Fruit fly (Drosophila melanogaster) whole organism, embryonic: Measurements from ENCODE around the gene Obp19d.

Source experiments
- Atf6 ChIP-seq: fragments of 200-800 bp; sonication (Bioruptor generic); IDR thresholded peaks from 2 replicates; pipeline ENCODE4 v1.3.6; 2022; ENCODE audit warnings: missing biosample characterization, missing genetic modification characterization
- CG13296 ChIP-seq: fragments of 200-800 bp; sonication (Bioruptor generic); optimal IDR thresholded peaks from 3 replicates; lab custom pipeline; 2018; ENCODE audit warnings: missing biosample characterization, mild to moderate bottlenecking, missing genetic modification characterization
- CG13624 ChIP-seq: fragments of 200-800 bp; sonication (Bioruptor generic); optimal IDR thresholded peaks from 2 replicates; lab custom pipeline; 2016; ENCODE audit warnings: missing biosample characterization, missing genetic modification characterization
- CG14441 ChIP-seq: fragments of 200-800 bp; sonication (Bioruptor generic); IDR thresholded peaks from 2 replicates; pipeline ENCODE4 v1.3.6; 2022; ENCODE audit warnings: missing biosample characterization, missing genetic modification characterization
- CG17385 ChIP-seq: fragments of 200-800 bp; sonication (Bioruptor generic); optimal IDR thresholded peaks from 3 replicates; lab custom pipeline; 2018; ENCODE audit warnings: missing biosample characterization, mild to moderate bottlenecking, missing genetic modification characterization
- CG18262 ChIP-seq: fragments of 200-800 bp; optimal IDR thresholded peaks from 3 replicates; lab custom pipeline; 2019; ENCODE audit warnings: missing biosample characterization, mild to moderate bottlenecking, missing genetic modification characterization, moderate library complexity
- CG2116 ChIP-seq: fragments of 200-800 bp; sonication (Bioruptor generic); optimal IDR thresholded peaks from 3 replicates; lab custom pipeline; 2018; ENCODE audit warnings: missing biosample characterization, mild to moderate bottlenecking, missing genetic modification characterization
- CG30431 ChIP-seq: fragments of 200-800 bp; sonication (Bioruptor generic); optimal IDR thresholded peaks from 2 replicates; lab custom pipeline; 2017; ENCODE audit warnings: missing biosample characterization, missing genetic modification characterization
- CG3726 ChIP-seq: fragments of 200-800 bp; sonication (Bioruptor generic); IDR thresholded peaks from 3 replicates; pipeline ENCODE4, ENCODE4 v1.3.6; 2022; ENCODE audit warnings: missing biosample characterization, missing genetic modification characterization
- CG4424 ChIP-seq: fragments of 200-800 bp; sonication (Bioruptor generic); optimal IDR thresholded peaks from 3 replicates; lab custom pipeline; 2016; ENCODE audit warnings: missing biosample characterization, missing genetic modification characterization
- CG6254 ChIP-seq: fragments of 200-800 bp; sonication (Bioruptor generic); optimal IDR thresholded peaks from 3 replicates; lab custom pipeline; 2017; ENCODE audit warnings: mild to moderate bottlenecking, missing biosample characterization, missing genetic modification reagents, missing genetic modification characterization
- CG9932 ChIP-seq: fragments of 200-800 bp; sonication (Bioruptor generic); IDR thresholded peaks from 2 replicates; pipeline ENCODE4 v1.3.6; 2022; ENCODE audit warnings: missing biosample characterization, missing genetic modification characterization
- CHES-1-like ChIP-seq: fragments of 200-800 bp; sonication (Bioruptor generic); optimal IDR thresholded peaks from 2 replicates; lab custom pipeline; 2016; ENCODE audit warnings: missing biosample characterization, missing genetic modification characterization
- E2f1 ChIP-seq: fragments of 200-800 bp; sonication (Bioruptor generic); IDR thresholded peaks from 2 replicates; pipeline ENCODE4 v1.3.6; 2022; ENCODE audit warnings: missing biosample characterization, missing genetic modification characterization
- Ets65A ChIP-seq: fragments of 200-800 bp; sonication (Bioruptor generic); peaks from one replicate; lab custom pipeline; 2016; ENCODE audit warnings: missing biosample characterization, missing genetic modification characterization
- Fer3 ChIP-seq: fragments of 200-800 bp; sonication (Bioruptor generic); optimal IDR thresholded peaks from 2 replicates; lab custom pipeline; 2018; ENCODE audit warnings: missing biosample characterization, mild to moderate bottlenecking, missing genetic modification characterization, moderate library complexity
- H2.0 ChIP-seq: fragments of 200-800 bp; sonication (Bioruptor generic); IDR thresholded peaks from 2 replicates; pipeline ENCODE4 v1.3.6; 2022; ENCODE audit warnings: missing biosample characterization, missing genetic modification characterization
- HLH3B ChIP-seq: fragments of 200-800 bp; sonication (Bioruptor generic); IDR thresholded peaks from 2 replicates; pipeline ENCODE4 v1.3.6; 2022; ENCODE audit warnings: missing biosample characterization, missing genetic modification characterization
- Hmx ChIP-seq: fragments of 200-800 bp; sonication (Bioruptor generic); optimal IDR thresholded peaks from 2 replicates; lab custom pipeline; 2016; ENCODE audit warnings: missing biosample characterization, missing genetic modification characterization
- Hr3 ChIP-seq: fragments of 200-800 bp; sonication (Bioruptor generic); optimal IDR thresholded peaks from 3 replicates; lab custom pipeline; 2016; ENCODE audit warnings: missing biosample characterization, missing genetic modification characterization
- Jarid2 ChIP-seq: fragments of 200-800 bp; sonication (Bioruptor generic); optimal IDR thresholded peaks from 3 replicates; lab custom pipeline; 2017; ENCODE audit warnings: mild to moderate bottlenecking, missing biosample characterization, missing genetic modification reagents, missing genetic modification characterization
- Lim3 ChIP-seq: fragments of 200-800 bp; sonication (Bioruptor generic); IDR thresholded peaks from 2 replicates; pipeline ENCODE4 v1.3.6; 2022; ENCODE audit warnings: missing biosample characterization, missing genetic modification characterization
- NC2α ChIP-seq: fragments of 200-800 bp; sonication (Bioruptor generic); optimal IDR thresholded peaks from 2 replicates; lab custom pipeline; 2016; ENCODE audit warnings: missing biosample characterization, missing genetic modification characterization
- Opbp ChIP-seq: fragments of 200-800 bp; sonication (Bioruptor generic); IDR thresholded peaks from 3 replicates; pipeline ENCODE4 v1.3.6; 2022; ENCODE audit warnings: missing biosample characterization, missing genetic modification characterization; ENCODE audit not compliant: partially characterized antibody
- Xbp1 ChIP-seq: fragments of 200-800 bp; sonication (Bioruptor generic); optimal IDR thresholded peaks from 3 replicates; lab custom pipeline; 2016; ENCODE audit warnings: missing biosample characterization, mild to moderate bottlenecking, missing genetic modification characterization
- ab ChIP-seq: fragments of 200-800 bp; sonication (Bioruptor generic); optimal IDR thresholded peaks from 2 replicates; lab custom pipeline; 2016; ENCODE audit warnings: missing biosample characterization, missing genetic modification characterization
- amos ChIP-seq: fragments of 200-800 bp; sonication (Bioruptor generic); IDR thresholded peaks from 2 replicates; pipeline ENCODE4 v1.3.6; 2022; ENCODE audit warnings: missing biosample characterization, missing genetic modification characterization; ENCODE audit not compliant: partially characterized antibody
- bcd ChIP-seq: fragments of 200-800 bp; sonication (Bioruptor generic); optimal IDR thresholded peaks from 2 replicates; lab custom pipeline; 2017; ENCODE audit warnings: missing biosample characterization, mild to moderate bottlenecking, missing genetic modification characterization
- br ChIP-seq: fragments of >200 bp; optimal IDR thresholded peaks from 2 replicates; lab custom pipeline; 2017
- ci ChIP-seq: fragments of 200-800 bp; sonication (Bioruptor generic); IDR thresholded peaks from 3 replicates; pipeline ENCODE4 v1.3.6; 2022; ENCODE audit warnings: missing biosample characterization, missing genetic modification characterization
- crol ChIP-seq: fragments of 200-800 bp; sonication (Bioruptor generic); IDR thresholded peaks from 2 replicates; pipeline ENCODE4 v1.3.6; 2022; ENCODE audit warnings: missing biosample characterization, missing genetic modification characterization
- dan ChIP-seq: fragments of 200-800 bp; sonication (Bioruptor generic); IDR thresholded peaks from 2 replicates; pipeline ENCODE4 v1.3.6; 2022; ENCODE audit warnings: missing biosample characterization, missing genetic modification characterization
- dmrt99B ChIP-seq: fragments of 200-800 bp; sonication (Bioruptor generic); optimal IDR thresholded peaks from 2 replicates; lab custom pipeline; 2018; ENCODE audit warnings: missing biosample characterization, mild to moderate bottlenecking, missing genetic modification characterization, moderate library complexity
- ewg ChIP-seq: fragments of 200-800 bp; sonication (Bioruptor generic); optimal IDR thresholded peaks from 3 replicates; lab custom pipeline; 2017; ENCODE audit warnings: mild to moderate bottlenecking, missing biosample characterization, missing genetic modification reagents, missing genetic modification characterization
- gce ChIP-seq: fragments of 200-800 bp; sonication (Bioruptor generic); IDR thresholded peaks from 3 replicates; pipeline ENCODE4 v1.3.6; 2022; ENCODE audit warnings: missing biosample characterization, missing genetic modification characterization
- hth ChIP-seq: fragments of >200 bp; optimal IDR thresholded peaks from 2 replicates; lab custom pipeline; 2017; ENCODE audit warnings: inconsistent platforms
- kay ChIP-seq: fragments of 200-800 bp; sonication (Bioruptor generic); optimal IDR thresholded peaks from 2 replicates; lab custom pipeline; 2016; ENCODE audit warnings: missing biosample characterization, missing genetic modification characterization
- lab ChIP-seq: fragments of 200-800 bp; sonication (Bioruptor generic); optimal IDR thresholded peaks from 3 replicates; lab custom pipeline; 2017; ENCODE audit warnings: missing biosample characterization, missing genetic modification characterization, mild to moderate bottlenecking, moderate library complexity, missing genetic modification reagents
- maf-S ChIP-seq: fragments of 200-800 bp; sonication (Bioruptor generic); optimal IDR thresholded peaks from 2 replicates; lab custom pipeline; 2016; ENCODE audit warnings: missing biosample characterization, missing genetic modification characterization
- phol ChIP-seq: fragments of 200-800 bp; sonication (Bioruptor generic); optimal IDR thresholded peaks from 3 replicates; lab custom pipeline; 2018; ENCODE audit warnings: missing biosample characterization, mild to moderate bottlenecking, missing genetic modification characterization, moderate library complexity
- pros ChIP-seq: fragments of 200-800 bp; sonication (Bioruptor generic); optimal IDR thresholded peaks from 3 replicates; lab custom pipeline; 2019; ENCODE audit warnings: missing biosample characterization, mild to moderate bottlenecking, missing genetic modification characterization, moderate library complexity
- repo ChIP-seq: fragments of 200-800 bp; sonication (Bioruptor generic); optimal IDR thresholded peaks from 2 replicates; lab custom pipeline; 2016; ENCODE audit warnings: missing biosample characterization, missing genetic modification characterization
- row ChIP-seq: fragments of 200-800 bp; sonication (Bioruptor generic); IDR thresholded peaks from 3 replicates; pipeline ENCODE4 v1.3.6; 2022; ENCODE audit warnings: missing biosample characterization, missing genetic modification characterization
- sens ChIP-seq: fragments of 200-800 bp; sonication (Bioruptor generic); peaks from one replicate; lab custom pipeline; 2016; ENCODE audit warnings: missing biosample characterization, missing genetic modification characterization
- seq ChIP-seq: fragments of 200-800 bp; sonication (Bioruptor generic); IDR thresholded peaks from 2 replicates; pipeline ENCODE4 v1.3.6; 2022; ENCODE audit warnings: missing biosample characterization, missing genetic modification characterization
- so ChIP-seq: fragments of 200-800 bp; sonication (Bioruptor generic); IDR thresholded peaks from 3 replicates; pipeline ENCODE4 v1.3.6; 2022; ENCODE audit warnings: missing biosample characterization, missing genetic modification characterization
- sqz ChIP-seq: fragments of 200-800 bp; sonication (Bioruptor generic); optimal IDR thresholded peaks from 3 replicates; lab custom pipeline; 2018; ENCODE audit warnings: missing biosample characterization, mild to moderate bottlenecking, missing genetic modification characterization
- vfl ChIP-seq: fragments of 200-800 bp; sonication (Bioruptor generic); optimal IDR thresholded peaks from 2 replicates; lab custom pipeline; 2016; ENCODE audit warnings: missing biosample characterization, missing genetic modification characterization
- vnd ChIP-seq: fragments of 200-800 bp; sonication (Bioruptor generic); IDR thresholded peaks from 3 replicates; pipeline ENCODE4 v1.3.6; 2022; ENCODE audit warnings: missing biosample characterization, missing genetic modification characterization; ENCODE audit not compliant: partially characterized antibody
- zf30C ChIP-seq: fragments of 200-800 bp; sonication (Bioruptor generic); optimal IDR thresholded peaks from 3 replicates; lab custom pipeline; 2018; ENCODE audit warnings: missing biosample characterization, mild to moderate bottlenecking, missing genetic modification characterization

Obp19d gene

DNA sequence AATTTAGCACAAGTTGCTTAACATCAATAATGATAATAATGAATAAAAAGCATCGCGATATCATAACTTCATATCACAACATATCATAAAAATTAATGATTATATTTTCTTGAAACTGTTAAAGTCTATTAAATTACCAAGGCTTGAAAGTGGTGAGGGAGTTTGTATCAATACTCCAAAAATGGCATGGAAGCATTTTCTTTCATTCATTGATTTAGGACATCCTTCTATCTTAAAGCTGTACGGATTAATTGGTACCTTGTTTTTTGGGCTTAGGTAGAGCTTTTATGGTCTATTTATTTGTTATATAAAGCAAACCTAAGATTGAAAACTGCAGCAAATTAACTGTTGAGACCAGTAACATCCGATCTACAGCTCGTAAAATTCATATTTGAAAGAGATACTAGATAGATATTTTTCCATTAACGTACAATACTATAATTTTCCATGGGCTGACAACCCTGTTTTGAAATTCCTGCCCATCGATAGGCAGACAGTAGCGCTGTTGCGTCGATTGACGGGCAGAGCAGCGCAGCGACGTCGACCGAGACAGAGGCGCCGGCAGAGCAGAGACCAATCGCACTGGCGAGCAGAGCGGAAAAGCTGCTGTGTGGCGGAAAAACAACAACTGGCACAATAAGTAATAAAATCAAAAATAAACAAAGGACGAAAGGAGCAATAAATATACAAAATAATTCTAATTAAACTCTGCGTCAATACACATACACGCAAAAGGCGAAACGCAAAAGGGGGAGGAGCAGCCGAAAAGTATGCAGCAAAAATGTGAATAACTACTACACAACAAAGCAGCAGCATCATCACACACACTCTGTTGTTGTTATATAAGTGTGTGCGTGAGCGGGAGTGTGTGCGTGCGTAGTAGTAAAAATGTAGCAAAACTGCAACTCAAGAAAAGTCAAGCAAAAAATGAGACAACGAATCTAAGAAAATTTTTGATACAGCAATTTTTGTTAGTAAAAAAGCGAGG is 14.2 kb downstream of the Obp19d start, which contains the start of gene CG1695 (continued):
- TF ChIP-seq CG3726 (GFP tag; lab: Robert Waterston, UW) = no peak
- TF ChIP-seq Opbp = no peak
- 0 out of 2 replicates have a peak, but pooled peaks have one; percentile 11 for TF ChIP-seq H2.0 (GFP tag; lab: Robert Waterston, UW)
- no peak for TF ChIP-seq CG14441 (GFP tag; lab: Robert Waterston, UW)
- no peak for TF ChIP-seq NC2α (GFP tag; lab: Kevin White, UChicago)
- TF ChIP-seq phol (tag; lab: Kevin White, UChicago) = peak; percentile 12
- TF ChIP-seq CG2116 (GFP tag; lab: Kevin White, UChicago) = peak; percentile 29
- TF ChIP-seq gce (GFP tag; lab: Robert Waterston, UW) = no peak
- TF ChIP-seq so (GFP tag; lab: Robert Waterston, UW) = 0 out of 3 replicates have a peak, but pooled peaks have one; percentile 9
- TF ChIP-seq Hr3 (GFP tag; lab: Kevin White, UChicago) = no peak
- TF ChIP-seq E2f1 (GFP tag; lab: Robert Waterston, UW) = no peak
- peak; percentile 90 for TF ChIP-seq sens (GFP tag; lab: Kevin White, UChicago)
- 0 out of 2 replicates have a peak, but pooled peaks have one; percentile 23 for TF ChIP-seq HLH3B (GFP tag; lab: Robert Waterston, UW)
- TF ChIP-seq dan (GFP tag; lab: Robert Waterston, UW) = no peak
- TF ChIP-seq repo = no peak
- no peak for TF ChIP-seq vfl (GFP tag; lab: Kevin White, UChicago)
- TF ChIP-seq row (GFP tag; lab: Robert Waterston, UW) = peak; percentile 60
- TF ChIP-seq br = no peak
- TF ChIP-seq Jarid2 (GFP tag; lab: Kevin White, UChicago) = no peak
- no peak for TF ChIP-seq maf-S (GFP tag; lab: Kevin White, UChicago)
- TF ChIP-seq CG6254 (GFP tag; lab: Kevin White, UChicago) = peak; percentile 5
- TF ChIP-seq Ets65A (GFP tag; lab: Kevin White, UChicago) = no peak
- no peak for TF ChIP-seq ab
- TF ChIP-seq Lim3 (GFP tag; lab: Robert Waterston, UW) = no peak
- TF ChIP-seq bcd (GFP tag; lab: Kevin White, UChicago) = peak; percentile 16
- TF ChIP-seq vnd (GFP tag; lab: Robert Waterston, UW) = no peak
- TF ChIP-seq Atf6 (GFP tag; lab: Robert Waterston, UW) = no peak
- TF ChIP-seq sqz = no peak
- TF ChIP-seq dmrt99B (tag; lab: Kevin White, UChicago) = peak; percentile 26
- TF ChIP-seq Xbp1 = peak; percentile 18
- TF ChIP-seq CG30431 (GFP tag; lab: Kevin White, UChicago) = no peak
- no peak for TF ChIP-seq seq (GFP tag; lab: Robert Waterston, UW)
- TF ChIP-seq CG13624 (GFP tag; lab: Kevin White, UChicago) = no peak
- TF ChIP-seq CG13296 (GFP tag; lab: Kevin White, UChicago) = no peak
- TF ChIP-seq ewg (GFP tag; lab: Kevin White, UChicago) = no peak
- TF ChIP-seq kay (GFP tag; lab: Kevin White, UChicago) = no peak
- no peak for TF ChIP-seq zf30C (GFP tag; lab: Kevin White, UChicago)
- no peak for TF ChIP-seq Fer3 (tag; lab: Kevin White, UChicago)
- peak; percentile 23; the same call in 1 of the 2 replicates for TF ChIP-seq CG9932 (GFP tag; lab: Robert Waterston, UW)
- TF ChIP-seq pros (GFP tag; lab: Kevin White, UChicago) = no peak
- no peak for TF ChIP-seq Hmx
- peak; percentile 18 for TF ChIP-seq CHES-1-like
- peak; percentile 48; the same call in 1 of the 3 replicates for TF ChIP-seq ci (GFP tag; lab: Robert Waterston, UW)
- TF ChIP-seq CG4424 (GFP tag; lab: Kevin White, UChicago) = no peak
- TF ChIP-seq lab = peak; percentile 34
- 0 out of 2 replicates have a peak, but pooled peaks have one; percentile 29 for TF ChIP-seq amos (GFP tag; lab: Robert Waterston, UW)
- peak; percentile 8 for TF ChIP-seq CG17385 (GFP tag; lab: Kevin White, UChicago)
- TF ChIP-seq CG18262 (tag; lab: Kevin White, UChicago) = peak; percentile 17
- no peak for TF ChIP-seq crol
- TF ChIP-seq hth = no peak
